Fruit fly (Drosophila melanogaster) whole organism, embryonic: ENCODE measurements around the gene CG31816.

Experiments used
- CG10209 ChIP-seq: fragments of 200-800 bp; sonication (Bioruptor generic); optimal IDR thresholded peaks from 3 replicates; lab custom pipeline; 2017; ENCODE audit warnings: missing biosample characterization, mild to moderate bottlenecking, missing genetic modification characterization, missing genetic modification reagents
- CG10267 ChIP-seq: fragments of 200-800 bp; sonication (Bioruptor generic); optimal IDR thresholded peaks from 2 replicates; lab custom pipeline; 2018; ENCODE audit warnings: missing biosample characterization, mild to moderate bottlenecking, missing genetic modification characterization, moderate library complexity
- CG11247 ChIP-seq: fragments of 200-800 bp; sonication (Bioruptor generic); IDR thresholded peaks from 2 replicates; pipeline ENCODE4 v1.3.6; 2022; ENCODE audit warnings: missing biosample characterization, missing genetic modification characterization
- CG11398 ChIP-seq: fragments of 200-800 bp; sonication (Bioruptor generic); optimal IDR thresholded peaks from 2 replicates; lab custom pipeline; 2016; ENCODE audit warnings: missing biosample characterization, missing genetic modification characterization
- CG11456 ChIP-seq: fragments of 200-800 bp; sonication (Bioruptor generic); IDR thresholded peaks from 3 replicates; pipeline ENCODE4 v1.3.6; 2022; ENCODE audit warnings: missing biosample characterization, missing genetic modification characterization
- CG13296 ChIP-seq: fragments of 200-800 bp; sonication (Bioruptor generic); optimal IDR thresholded peaks from 3 replicates; lab custom pipeline; 2018; ENCODE audit warnings: missing biosample characterization, mild to moderate bottlenecking, missing genetic modification characterization
- CG14965 ChIP-seq: fragments of 200-800 bp; sonication (Bioruptor generic); optimal IDR thresholded peaks from 2 replicates; lab custom pipeline; 2016; ENCODE audit warnings: missing biosample characterization, missing genetic modification characterization, borderline replicate concordance
- CG18011 ChIP-seq: fragments of 200-800 bp; sonication (Bioruptor generic); optimal IDR thresholded peaks from 2 replicates; lab custom pipeline; 2017; ENCODE audit warnings: missing biosample characterization, missing genetic modification characterization, mild to moderate bottlenecking, moderate library complexity, missing genotype
- CG2199 ChIP-seq: fragments of 200-800 bp; sonication (Bioruptor generic); IDR thresholded peaks from 3 replicates; pipeline ENCODE4 v1.3.6; 2022; ENCODE audit warnings: missing biosample characterization, missing genetic modification characterization
- CG2889 ChIP-seq: fragments of 200-800 bp; sonication (Bioruptor generic); IDR thresholded peaks from 3 replicates; pipeline ENCODE4 v1.3.6; 2022; ENCODE audit warnings: missing biosample characterization, missing genetic modification characterization
- CG30020 ChIP-seq: fragments of 200-800 bp; optimal IDR thresholded peaks from 2 replicates; lab custom pipeline; 2019; ENCODE audit warnings: missing biosample characterization, mild to moderate bottlenecking, missing genetic modification characterization, moderate library complexity
- CG6254 ChIP-seq: fragments of 200-800 bp; sonication (Bioruptor generic); optimal IDR thresholded peaks from 3 replicates; lab custom pipeline; 2017; ENCODE audit warnings: mild to moderate bottlenecking, missing biosample characterization, missing genetic modification reagents, missing genetic modification characterization
- CG6272 ChIP-seq: fragments of 200-800 bp; sonication (Bioruptor generic); IDR thresholded peaks from 2 replicates; pipeline ENCODE4 v1.3.6; 2022; ENCODE audit warnings: missing biosample characterization, missing genetic modification characterization
- CG6683 ChIP-seq: fragments of 200-800 bp; sonication (Bioruptor generic); optimal IDR thresholded peaks from 2 replicates; lab custom pipeline; 2017; ENCODE audit warnings: missing biosample characterization, mild to moderate bottlenecking, missing genetic modification characterization, missing genetic modification reagents
- CG8281 ChIP-seq: fragments of 200-800 bp; sonication (Bioruptor generic); optimal IDR thresholded peaks from 2 replicates; lab custom pipeline; 2018; ENCODE audit warnings: missing biosample characterization, mild to moderate bottlenecking, missing genetic modification characterization, moderate library complexity
- CHES-1-like ChIP-seq: fragments of 200-800 bp; sonication (Bioruptor generic); optimal IDR thresholded peaks from 2 replicates; lab custom pipeline; 2016; ENCODE audit warnings: missing biosample characterization, missing genetic modification characterization
- CTCF ChIP-seq: fragments of 200-800 bp; sonication (Bioruptor generic); optimal IDR thresholded peaks from 2 replicates; lab custom pipeline; 2017; ENCODE audit warnings: missing biosample characterization, mild to moderate bottlenecking, missing genetic modification characterization, moderate library complexity
- E2f1 ChIP-seq: fragments of 200-800 bp; sonication (Bioruptor generic); IDR thresholded peaks from 2 replicates; pipeline ENCODE4 v1.3.6; 2022; ENCODE audit warnings: missing biosample characterization, missing genetic modification characterization
- ERR ChIP-seq: fragments of 200-800 bp; sonication (Bioruptor generic); optimal IDR thresholded peaks from 2 replicates; lab custom pipeline; 2016; ENCODE audit warnings: missing biosample characterization, missing genetic modification characterization
- Elba2 ChIP-seq: fragments of 200-800 bp; sonication (Bioruptor generic); optimal IDR thresholded peaks from 3 replicates; lab custom pipeline; 2016; ENCODE audit warnings: missing biosample characterization, missing genetic modification characterization
- HHEX ChIP-seq: fragments of 200-800 bp; sonication (Bioruptor generic); optimal IDR thresholded peaks from 3 replicates; lab custom pipeline; 2017; ENCODE audit warnings: missing biosample characterization, mild to moderate bottlenecking, missing genetic modification characterization, missing genetic modification reagents
- Hand ChIP-seq: fragments of 200-800 bp; sonication (Bioruptor generic); optimal IDR thresholded peaks from 2 replicates; lab custom pipeline; 2017; ENCODE audit warnings: mild to moderate bottlenecking, missing biosample characterization, missing genetic modification reagents, missing genetic modification characterization
- MTF-1 ChIP-seq: fragments of 200-800 bp; sonication (Bioruptor generic); optimal IDR thresholded peaks from 2 replicates; lab custom pipeline; 2018; ENCODE audit warnings: missing biosample characterization, mild to moderate bottlenecking, missing genetic modification characterization, borderline replicate concordance
- Med ChIP-seq: fragments of 200-800 bp; sonication (Bioruptor generic); peaks from one replicate; lab custom pipeline; 2016; ENCODE audit warnings: missing biosample characterization, missing genetic modification characterization, mild to moderate bottlenecking, inconsistent platforms, moderate library complexity
- Meics ChIP-seq: fragments of 200-800 bp; sonication (Bioruptor generic); optimal IDR thresholded peaks from 2 replicates; lab custom pipeline; 2017; ENCODE audit warnings: missing biosample characterization, mild to moderate bottlenecking, missing genetic modification characterization
- Nf-YB ChIP-seq: fragments of 200-800 bp; sonication (Bioruptor generic); optimal IDR thresholded peaks from 3 replicates; lab custom pipeline; 2019; ENCODE audit warnings: missing biosample characterization, mild to moderate bottlenecking, missing genetic modification characterization, moderate library complexity
- NfI ChIP-seq: fragments of 200-800 bp; sonication (Bioruptor generic); optimal IDR thresholded peaks from 3 replicates; lab custom pipeline; 2018; ENCODE audit warnings: missing biosample characterization, mild to moderate bottlenecking, missing genetic modification characterization, moderate library complexity
- Rx ChIP-seq: fragments of 200-800 bp; sonication (Bioruptor generic); IDR thresholded peaks from 2 replicates; pipeline ENCODE4 v1.3.6; 2022; ENCODE audit warnings: missing biosample characterization, missing genetic modification characterization
- Sox102F ChIP-seq: fragments of 200-800 bp; sonication (Bioruptor generic); optimal IDR thresholded peaks from 2 replicates; lab custom pipeline; 2018; ENCODE audit warnings: missing biosample characterization, mild to moderate bottlenecking, missing genetic modification characterization, moderate library complexity
- Sry-δ ChIP-seq: fragments of 200-800 bp; sonication (Bioruptor generic); optimal IDR thresholded peaks from 2 replicates; lab custom pipeline; 2016; ENCODE audit warnings: missing biosample characterization, missing genetic modification characterization
- Tbp ChIP-seq: fragments of >200 bp; optimal IDR thresholded peaks from 2 replicates; lab custom pipeline; 2018; ENCODE audit warnings: missing biosample characterization, missing genetic modification characterization
- ab ChIP-seq: fragments of 200-800 bp; sonication (Bioruptor generic); optimal IDR thresholded peaks from 2 replicates; lab custom pipeline; 2016; ENCODE audit warnings: missing biosample characterization, missing genetic modification characterization
- ara ChIP-seq: fragments of 200-800 bp; sonication (Bioruptor generic); IDR thresholded peaks from 2 replicates; pipeline ENCODE4 v1.3.6; 2022; ENCODE audit warnings: missing biosample characterization, missing genetic modification characterization
- crol ChIP-seq: fragments of 200-800 bp; sonication (Bioruptor generic); IDR thresholded peaks from 2 replicates; pipeline ENCODE4 v1.3.6; 2022; ENCODE audit warnings: missing biosample characterization, missing genetic modification characterization
- da ChIP-seq: fragments of 200-800 bp; sonication (Bioruptor generic); optimal IDR thresholded peaks from 2 replicates; lab custom pipeline; 2016; ENCODE audit warnings: missing biosample characterization, missing genetic modification characterization
- dpn ChIP-seq, 2 experiments: fragments of 200-800 bp; sonication (Bioruptor generic); optimal IDR thresholded peaks; 3 replicates each; lab custom pipeline; 2016; ENCODE audit warnings: missing biosample characterization in 2 of 2, missing genetic modification characterization in 2 of 2
- hth ChIP-seq: fragments of >200 bp; optimal IDR thresholded peaks from 2 replicates; lab custom pipeline; 2017; ENCODE audit warnings: inconsistent platforms
- jumu ChIP-seq: fragments of 200-800 bp; sonication (Bioruptor generic); optimal IDR thresholded peaks from 3 replicates; lab custom pipeline; 2016; ENCODE audit warnings: missing biosample characterization, missing genetic modification characterization
- lab ChIP-seq: fragments of 200-800 bp; sonication (Bioruptor generic); optimal IDR thresholded peaks from 3 replicates; lab custom pipeline; 2017; ENCODE audit warnings: missing biosample characterization, missing genetic modification characterization, mild to moderate bottlenecking, moderate library complexity, missing genetic modification reagents
- nau ChIP-seq: fragments of 200-800 bp; sonication (Bioruptor generic); optimal IDR thresholded peaks from 3 replicates; lab custom pipeline; 2017; ENCODE audit warnings: missing biosample characterization, mild to moderate bottlenecking, missing genetic modification characterization, missing genetic modification reagents
- pan ChIP-seq, 4 experiments: fragments of >200 bp in 3 of 4; fragments of 200-800 bp in 1 of 4; sonication (Bioruptor generic) in 1 of 4; optimal IDR thresholded peaks in 3 of 4; IDR thresholded peaks in 1 of 4; 2 replicates each; pipeline versions ENCODE4 v1.3.6 to Lab custom; 2017 to 2022; ENCODE audit warnings: missing biosample characterization in 2 of 4, missing genetic modification characterization in 2 of 4, mixed read lengths in 1 of 4
- pfk ChIP-seq: fragments of 200-800 bp; sonication (Bioruptor generic); optimal IDR thresholded peaks from 2 replicates; lab custom pipeline; 2018; ENCODE audit warnings: missing biosample characterization, mild to moderate bottlenecking, missing genetic modification characterization, moderate library complexity
- psq ChIP-seq: fragments of 200-800 bp; sonication (Bioruptor generic); optimal IDR thresholded peaks from 2 replicates; lab custom pipeline; 2017; ENCODE audit warnings: missing biosample characterization, missing genetic modification characterization
- salm ChIP-seq: fragments of 200-800 bp; sonication (Bioruptor generic); optimal IDR thresholded peaks from 2 replicates; lab custom pipeline; 2018; ENCODE audit warnings: missing biosample characterization, mild to moderate bottlenecking, missing genetic modification characterization
- sd ChIP-seq: fragments of 200-800 bp; sonication (Bioruptor generic); optimal IDR thresholded peaks from 3 replicates; lab custom pipeline; 2018; ENCODE audit warnings: missing biosample characterization, mild to moderate bottlenecking, missing genetic modification characterization, moderate library complexity
- sr ChIP-seq: fragments of 200-800 bp; sonication (Bioruptor generic); IDR thresholded peaks from 3 replicates; pipeline ENCODE4 v1.3.6; 2022; ENCODE audit warnings: missing biosample characterization, missing genetic modification characterization
- tna ChIP-seq: fragments of 200-800 bp; sonication (Bioruptor generic); IDR thresholded peaks from 2 replicates; pipeline ENCODE4 v1.3.6; 2022; ENCODE audit warnings: missing biosample characterization, missing genetic modification characterization; ENCODE audit not compliant: partially characterized antibody
- z ChIP-seq: fragments of 200-800 bp; sonication (Bioruptor generic); IDR thresholded peaks from 3 replicates; pipeline ENCODE4 v1.3.6; 2022; ENCODE audit warnings: missing biosample characterization, missing genetic modification characterization
- zfh1 ChIP-seq: fragments of 200-800 bp; sonication (Bioruptor generic); IDR thresholded peaks from 3 replicates; pipeline ENCODE4 v1.3.6; 2022; ENCODE audit warnings: missing biosample characterization, missing genetic modification characterization

CG31816 gene

dm6 chr2L:16534174-16534835, 8.0 kb upstream of the CG31816 start (continued):
- TF ChIP-seq Sry-δ (no peak), CG2199 (GFP tag; lab: Robert Waterston, UW) (peak; percentile 88; the same call in 1 of the 3 replicates), lab (peak; percentile 66), CG6254 (GFP tag; lab: Kevin White, UChicago) (peak; percentile 13), zfh1 (peak; percentile 34; the same call in 1 of the 3 replicates), pan (optimal IDR thresholded peaks at IDR 0.05; lab: Kevin White, UChicago) (no peak), pan (GFP tag; optimal IDR thresholded peaks at IDR 0.05 in 1 of 2, IDR thresholded peaks at IDR 0.05 in 1 of 2) (peak in 1 of 2 experiments; percentile 60), psq (peak; percentile 44), CG18011 (GFP tag; lab: Kevin White, UChicago) (no peak), CG11456 (GFP tag; lab: Robert Waterston, UW) (no peak), ab (GFP tag; lab: Kevin White, UChicago) (no peak), Meics (GFP tag; lab: Kevin White, UChicago) (no peak), NfI (peak; percentile 23), Tbp (GFP tag; lab: Kevin White, UChicago) (no peak), CG13296 (GFP tag; lab: Kevin White, UChicago) (peak; percentile 3), CHES-1-like (GFP tag; lab: Kevin White, UChicago) (peak; percentile 19), hth (lab: Kevin White, UChicago) (no peak), MTF-1 (peak; percentile 76), HHEX (peak; percentile 24), CTCF (GFP tag; lab: Kevin White, UChicago) (peak; percentile 20), CG30020 (tag; lab: Kevin White, UChicago) (no peak), z (0 out of 3 replicates have a peak, but pooled peaks have one; percentile 55), nau (GFP tag; lab: Kevin White, UChicago) (peak; percentile 76), Rx (GFP tag; lab: Robert Waterston, UW) (no peak), CG14965 (peak; percentile 7), dpn (GFP tag; optimal IDR thresholded peaks at IDR 0.05; lab: Kevin White, UChicago) (peak in 1 of 2 experiments; percentile 40), crol (peak; percentile 86), CG8281 (tag; lab: Kevin White, UChicago) (no peak), CG2889 (no peak), ara (peak; percentile 68), CG10267 (tag; lab: Kevin White, UChicago) (no peak), ERR (GFP tag; lab: Kevin White, UChicago) (peak; percentile 32), jumu (GFP tag; lab: Kevin White, UChicago) (no peak), E2f1 (GFP tag; lab: Robert Waterston, UW) (peak; percentile 14; the same call in 1 of the 2 replicates), CG10209 (GFP tag; lab: Kevin White, UChicago) (no peak), da (GFP tag; lab: Kevin White, UChicago) (no peak), sd (tag; lab: Kevin White, UChicago) (peak; percentile 100), Hand (GFP tag; lab: Kevin White, UChicago) (no peak), sr (GFP tag; lab: Robert Waterston, UW) (peak; percentile 99), Nf-YB (GFP tag; lab: Kevin White, UChicago) (peak; percentile 12), salm (tag; lab: Kevin White, UChicago) (peak; percentile 58), CG6683 (GFP tag; lab: Kevin White, UChicago) (peak; percentile 23), Med (peak; percentile 95), CG6272 (GFP tag; lab: Robert Waterston, UW) (no peak), CG11398 (peak; percentile 34), tna (GFP tag; lab: Robert Waterston, UW) (no peak; the same call in 1 of the 2 replicates), Sox102F (GFP tag; lab: Kevin White, UChicago) (no peak), Elba2 (no peak), CG11247 (GFP tag; lab: Robert Waterston, UW) (peak; percentile 19; the same call in 1 of the 2 replicates), pfk (GFP tag; lab: Kevin White, UChicago) (peak; percentile 21)
